Fruit fly (Drosophila melanogaster): ENCODE measurements around the gene CG4942.

The CG4942 gene

DNA sequence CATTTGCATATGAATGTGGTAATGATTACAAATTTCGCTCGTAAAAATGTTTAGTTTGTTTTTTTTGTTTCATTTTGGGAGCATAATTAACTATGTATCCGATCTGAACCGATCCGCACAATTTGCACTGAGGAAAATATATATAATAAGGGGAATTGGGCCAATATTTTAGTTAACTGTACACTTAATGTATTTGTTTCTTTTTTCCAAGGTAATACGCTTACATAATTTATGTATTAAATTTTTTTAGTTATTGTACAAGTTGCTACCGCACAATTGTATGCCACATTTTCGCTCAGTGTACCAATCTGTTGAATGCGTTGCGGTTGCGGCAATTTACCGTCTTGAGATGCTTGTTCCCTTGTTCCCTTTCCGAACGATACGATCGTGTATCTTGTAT, 47.2 kb upstream of the CG4942 start:
- TF ChIP-seq fd59A (GFP tag; optimal IDR thresholded peaks at IDR 0.05) (no peak), CG6163 (GFP tag; IDR thresholded peaks at IDR 0.05) (peak; percentile 55; the same call in 2 of the 3 replicates), CG32006 (GFP tag; optimal IDR thresholded peaks at IDR 0.05) (peak; percentile 4), dsx (GFP tag; optimal IDR thresholded peaks at IDR 0.05; ENCODE audit: poor library complexity, severe bottlenecking) (peak; percentile 5), CG3032 (tag; optimal IDR thresholded peaks at IDR 0.05) (peak; percentile 10), pdm3 (GFP tag; optimal IDR thresholded peaks at IDR 0.05) (peak; percentile 16), Eip75B (GFP tag; optimal IDR thresholded peaks at IDR 0.05) (peak; percentile 13), acj6 (GFP tag; optimal IDR thresholded peaks at IDR 0.05) (peak; percentile 8), CG7368 (GFP tag; optimal IDR thresholded peaks at IDR 0.05) (no peak), ss (GFP tag; optimal IDR thresholded peaks at IDR 0.05) (peak in 1 of 2 experiments; percentile 31), CG10669 (GFP tag; optimal IDR thresholded peaks at IDR 0.05) (peak; percentile 11), CG3919 (GFP tag; optimal IDR thresholded peaks at IDR 0.05) (peak; percentile 33), CG11294 (GFP tag; IDR thresholded peaks at IDR 0.05) (no peak), CG31627 (GFP tag; optimal IDR thresholded peaks at IDR 0.05) (no peak), Eip93F (GFP tag; optimal IDR thresholded peaks at IDR 0.05) (no peak), Eip78C (GFP tag) (peak; percentile 82), CG10631 (GFP tag; optimal IDR thresholded peaks at IDR 0.05) (peak; percentile 11), net (GFP tag; optimal IDR thresholded peaks at IDR 0.05) (no peak), CG34406 (GFP tag; optimal IDR thresholded peaks at IDR 0.05) (no peak), CG8119 (GFP tag; IDR thresholded peaks at IDR 0.05) (no peak), Ets96B (tag; optimal IDR thresholded peaks at IDR 0.05) (peak; percentile 15), Hr4 (GFP tag; optimal IDR thresholded peaks at IDR 0.05) (no peak), CG6854 (GFP tag; optimal IDR thresholded peaks at IDR 0.05) (no peak), OdsH (GFP tag; optimal IDR thresholded peaks at IDR 0.05) (peak; percentile 22)

DNA sequence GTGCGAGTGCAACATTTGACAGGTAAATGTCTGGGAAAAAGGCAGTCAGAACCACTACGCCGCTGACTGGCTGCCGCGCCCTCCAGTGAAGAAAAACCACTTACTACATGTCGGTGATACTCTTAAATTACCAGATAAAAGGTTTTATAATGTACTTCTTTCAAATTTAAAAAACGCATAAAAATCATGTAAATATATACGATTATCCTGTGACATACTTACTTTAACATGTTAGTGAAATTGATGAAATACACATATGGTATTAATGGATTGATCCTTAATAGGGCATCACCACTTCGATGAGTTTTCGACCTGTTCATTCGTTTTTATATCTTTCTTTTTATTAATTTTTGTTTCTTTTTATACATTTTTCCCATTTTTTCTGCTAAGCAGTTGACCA, 46.3 kb upstream of the CG4942 start:
- TF ChIP-seq Ets96B (tag; optimal IDR thresholded peaks at IDR 0.05) (no peak), OdsH (GFP tag; optimal IDR thresholded peaks at IDR 0.05) (no peak), Met (GFP tag; optimal IDR thresholded peaks at IDR 0.05) (no peak), CG32006 (GFP tag; optimal IDR thresholded peaks at IDR 0.05) (no peak), Hr38 (GFP tag; optimal IDR thresholded peaks at IDR 0.05) (no peak), CG8119 (GFP tag; IDR thresholded peaks at IDR 0.05) (no peak), Eip78C (GFP tag) (peak; percentile 28), CG6276 (GFP tag; optimal IDR thresholded peaks at IDR 0.05) (no peak), CG15336 (GFP tag; IDR thresholded peaks at IDR 0.05) (no peak), topi (GFP tag; optimal IDR thresholded peaks at IDR 0.05) (no peak), CG11902 (GFP tag; optimal IDR thresholded peaks at IDR 0.05) (no peak), CG8319 (GFP tag; optimal IDR thresholded peaks at IDR 0.05) (no peak), Sox102F (GFP tag; optimal IDR thresholded peaks at IDR 0.05) (peak; percentile 10), Ets21C (GFP tag; optimal IDR thresholded peaks at IDR 0.05) (no peak), CG11294 (GFP tag; IDR thresholded peaks at IDR 0.05) (no peak), CG6854 (GFP tag; optimal IDR thresholded peaks at IDR 0.05) (no peak), cyc (GFP tag; optimal IDR thresholded peaks at IDR 0.05) (no peak), CG4318 (GFP tag; optimal IDR thresholded peaks at IDR 0.05) (no peak), esn (GFP tag; optimal IDR thresholded peaks at IDR 0.05) (peak; percentile 7), Blimp-1 (GFP tag; optimal IDR thresholded peaks at IDR 0.05) (no peak), fkh (GFP tag; optimal IDR thresholded peaks at IDR 0.05) (no peak), fd59A (GFP tag; optimal IDR thresholded peaks at IDR 0.05) (no peak), svp (GFP tag) (peak; percentile 46), acj6 (GFP tag; optimal IDR thresholded peaks at IDR 0.05) (no peak), lz (GFP tag; optimal IDR thresholded peaks at IDR 0.05) (no peak), CG6792 (GFP tag; optimal IDR thresholded peaks at IDR 0.05) (no peak), CG16779 (tag; optimal IDR thresholded peaks at IDR 0.05) (no peak), CG1621 (tag; optimal IDR thresholded peaks at IDR 0.05) (no peak), dsx (GFP tag; optimal IDR thresholded peaks at IDR 0.05; ENCODE audit: poor library complexity, severe bottlenecking) (no peak), eg (GFP tag; IDR thresholded peaks at IDR 0.05) (no peak)
